Fruit fly (Drosophila melanogaster) whole organism, prepupa: ENCODE data around the gene mon2.

Experiments
- CG16779 ChIP-seq: fragments of 200-800 bp; sonication (Bioruptor generic); optimal IDR thresholded peaks from 3 replicates; lab custom pipeline; 2017; ENCODE audit warnings: missing biosample characterization, mild to moderate bottlenecking, missing genetic modification characterization
- CG3919 ChIP-seq: fragments of 200-800 bp; sonication (Bioruptor generic); optimal IDR thresholded peaks from 3 replicates; lab custom pipeline; 2016; ENCODE audit warnings: missing biosample characterization, missing genetic modification characterization
- CG7368 ChIP-seq: fragments of 200-800 bp; sonication (Bioruptor generic); optimal IDR thresholded peaks from 3 replicates; lab custom pipeline; 2016; ENCODE audit warnings: missing biosample characterization, missing genetic modification characterization

DNA sequence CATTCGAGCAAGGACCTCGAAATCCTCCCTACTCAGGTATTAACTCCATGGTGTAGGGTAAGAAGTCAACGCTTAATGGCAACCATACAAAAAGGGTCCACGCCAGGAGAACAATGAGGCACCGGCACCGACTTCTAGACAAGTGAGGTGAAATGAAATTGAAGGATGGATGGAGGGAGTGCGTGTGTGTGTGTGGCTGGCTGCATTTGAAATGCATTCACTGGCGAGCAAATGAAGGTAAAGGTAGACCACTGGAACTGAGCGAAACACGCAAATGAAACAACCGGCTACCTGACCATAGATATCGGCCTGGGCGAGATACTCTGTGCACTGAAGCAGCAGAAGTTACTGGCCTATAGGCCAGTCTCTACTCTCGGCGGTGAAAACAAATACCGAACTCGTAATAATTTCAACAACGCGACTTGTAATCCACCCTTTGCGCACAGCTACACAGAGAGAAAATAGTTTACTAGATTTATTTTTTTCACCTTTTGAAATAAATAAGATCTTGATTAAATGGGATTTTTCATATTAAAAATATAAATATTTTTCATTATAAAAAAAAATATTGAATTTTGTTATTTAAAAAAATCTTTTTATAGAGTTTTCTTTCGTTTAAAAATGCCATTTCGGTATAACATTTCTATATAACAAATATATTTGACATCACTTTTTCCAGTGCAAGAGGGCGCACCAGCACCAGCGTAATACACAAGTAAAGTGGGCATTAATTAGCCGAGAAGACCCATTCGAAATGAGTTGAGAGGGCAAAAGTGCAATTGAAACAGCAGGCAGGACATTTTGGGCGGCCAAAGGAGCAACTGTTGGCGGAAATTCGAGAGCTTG, 41.9 kb downstream of the mon2 start:
- TF ChIP-seq CG16779 (tag; lab: Kevin White, UChicago) (no peak), CG3919 (GFP tag; lab: Kevin White, UChicago) (peak; percentile 42), CG7368 (GFP tag; lab: Kevin White, UChicago) (no peak)
